Worm (Caenorhabditis elegans) whole organism, mixed stage, embryonic: ENCODE measurements around the gene F10C1.8.

Experiments used
- M03D4.4 ChIP-seq: sonication (generic microtip); optimal IDR thresholded peaks from 2 replicates; lab custom pipeline; 2017; ENCODE audit warnings: mild to moderate bottlenecking, missing genetic modification characterization, missing compliant biosample characterization
- bed-3 ChIP-seq: fragments of 200-800 bp; sonication (Bioruptor generic); optimal IDR thresholded peaks from 3 replicates; lab custom pipeline; 2018; ENCODE audit warnings: mild to moderate bottlenecking, missing genetic modification characterization, moderate library complexity, missing compliant biosample characterization
- blmp-1 ChIP-seq: fragments of 150-350 bp; optimal IDR thresholded peaks from 2 replicates; lab custom pipeline; 2014; ENCODE audit warnings: missing biosample characterization, missing genetic modification characterization
- ceh-39 ChIP-seq: fragments of 150-350 bp; optimal IDR thresholded peaks from 2 replicates; lab custom pipeline; 2014; ENCODE audit warnings: missing biosample characterization, missing genetic modification characterization
- cnd-1 ChIP-seq: fragments of 200-800 bp; sonication (Bioruptor generic); optimal IDR thresholded peaks from 2 replicates; lab custom pipeline; 2018; ENCODE audit warnings: mild to moderate bottlenecking, missing genetic modification characterization, missing compliant biosample characterization
- drap-1 ChIP-seq: fragments of 200-800 bp; sonication (Bioruptor generic); optimal IDR thresholded peaks from 3 replicates; lab custom pipeline; 2018; ENCODE audit warnings: mild to moderate bottlenecking, missing genetic modification characterization, missing compliant biosample characterization
- elt-1 ChIP-seq: sonication (generic microtip); optimal IDR thresholded peaks from 2 replicates; lab custom pipeline; 2017; ENCODE audit warnings: missing genetic modification characterization, mild to moderate bottlenecking, missing compliant biosample characterization, antibody characterized with exemption, moderate library complexity, borderline replicate concordance; ENCODE audit not compliant: insufficient read depth
- elt-3 ChIP-seq: fragments of 150-350 bp; optimal IDR thresholded peaks from 2 replicates; lab custom pipeline; 2014; ENCODE audit warnings: missing biosample characterization, missing genetic modification characterization
- flh-1 ChIP-seq: fragments of 200-800 bp; sonication (Bioruptor generic); optimal IDR thresholded peaks from 2 replicates; lab custom pipeline; 2018; ENCODE audit warnings: mild to moderate bottlenecking, missing genetic modification characterization, moderate library complexity, missing compliant biosample characterization
- ham-2 ChIP-seq: fragments of 200-800 bp; sonication (Bioruptor generic); optimal IDR thresholded peaks from 2 replicates; lab custom pipeline; 2018; ENCODE audit warnings: mild to moderate bottlenecking, missing genetic modification characterization, missing compliant biosample characterization
- lin-13 ChIP-seq: fragments of 150-350 bp; optimal IDR thresholded peaks from 2 replicates; lab custom pipeline; 2014; ENCODE audit warnings: missing biosample characterization, missing genetic modification characterization
- lin-32 ChIP-seq: fragments of 200-800 bp; sonication (Bioruptor generic); optimal IDR thresholded peaks from 2 replicates; lab custom pipeline; 2018; ENCODE audit warnings: mild to moderate bottlenecking, missing genetic modification characterization, missing compliant biosample characterization
- lsy-2 ChIP-seq: fragments of 150-350 bp; optimal IDR thresholded peaks from 2 replicates; lab custom pipeline; 2014; ENCODE audit warnings: missing biosample characterization, missing genetic modification characterization
- mab-5 ChIP-seq: fragments of 150-350 bp; optimal IDR thresholded peaks from 2 replicates; lab custom pipeline; 2014; ENCODE audit warnings: missing biosample characterization, missing genetic modification characterization
- mep-1 ChIP-seq: fragments of 150-350 bp; optimal IDR thresholded peaks from 2 replicates; lab custom pipeline; 2017; ENCODE audit warnings: missing biosample characterization, missing genetic modification reagents, missing genetic modification characterization, inconsistent platforms
- mls-2 ChIP-seq: sonication (generic microtip); optimal IDR thresholded peaks from 2 replicates; lab custom pipeline; 2016; ENCODE audit warnings: mild to moderate bottlenecking, missing genetic modification characterization, moderate library complexity, missing compliant biosample characterization
- nhr-12 ChIP-seq: fragments of 150-350 bp; optimal IDR thresholded peaks from 2 replicates; lab custom pipeline; 2014; ENCODE audit warnings: missing biosample characterization, missing genetic modification characterization
- nhr-2 ChIP-seq: fragments of 150-350 bp; optimal IDR thresholded peaks from 2 replicates; lab custom pipeline; 2014; ENCODE audit warnings: missing biosample characterization, missing genetic modification characterization
- nhr-76 ChIP-seq: sonication (generic microtip); optimal IDR thresholded peaks from 2 replicates; lab custom pipeline; 2017; ENCODE audit warnings: missing biosample characterization, missing genetic modification characterization
- pha-4 ChIP-seq: fragments of 150-350 bp; optimal IDR thresholded peaks from 2 replicates; lab custom pipeline; 2018; ENCODE audit warnings: missing biosample characterization, missing genetic modification reagents, missing genetic modification characterization
- snpc-4 ChIP-seq: fragments of 150-350 bp; optimal IDR thresholded peaks from 2 replicates; lab custom pipeline; 2014; ENCODE audit warnings: missing biosample characterization, missing genetic modification characterization
- sptf-1 ChIP-seq: sonication (generic microtip); optimal IDR thresholded peaks from 2 replicates; lab custom pipeline; 2017; ENCODE audit warnings: mild to moderate bottlenecking, missing genetic modification characterization, moderate library complexity, missing compliant biosample characterization
- unc-120 ChIP-seq: sonication (generic microtip); optimal IDR thresholded peaks from 2 replicates; lab custom pipeline; 2017; ENCODE audit warnings: missing genetic modification characterization, missing compliant biosample characterization; ENCODE audit not compliant: poor library complexity, severe bottlenecking
- unc-39 ChIP-seq: fragments of 150-350 bp; optimal IDR thresholded peaks from 2 replicates; lab custom pipeline; 2014; ENCODE audit warnings: missing biosample characterization, missing genetic modification characterization
- zip-8 ChIP-seq: fragments of 150-350 bp; optimal IDR thresholded peaks from 2 replicates; lab custom pipeline; 2014; ENCODE audit warnings: missing biosample characterization, missing genetic modification characterization
- ztf-11 ChIP-seq: fragments of 150-350 bp; optimal IDR thresholded peaks from 2 replicates; lab custom pipeline; 2014; ENCODE audit warnings: missing biosample characterization, missing genetic modification characterization

F10C1.8 gene

ce11 chrII:5797348-5797977 is 43.2 kb downstream of the F10C1.8 start, which contains the start of the genes msp-63 and msp-142:
TSS of gene msp-63 (minus strand) at chrII:5797448.
TSS of gene msp-142 (plus strand) at chrII:5797927.
- TF ChIP-seq bed-3 (GFP tag; lab: Kevin White, UChicago): no peak
- TF ChIP-seq lin-32: no peak
- TF ChIP-seq mab-5: no peak
- TF ChIP-seq unc-39 (tag; lab: Kevin White, UChicago): no peak
- TF ChIP-seq unc-120 (tag; lab: Kevin White, UChicago): no peak
- TF ChIP-seq lsy-2 (tag; lab: Kevin White, UChicago): no peak
- no peak for TF ChIP-seq flh-1 (GFP tag; lab: Kevin White, UChicago)
- no peak for TF ChIP-seq ham-2 (GFP tag; lab: Kevin White, UChicago)
- TF ChIP-seq elt-3: no peak
- no peak for TF ChIP-seq snpc-4
- TF ChIP-seq drap-1 (GFP tag; lab: Kevin White, UChicago): no peak
- no peak for TF ChIP-seq mls-2 (tag; lab: Kevin White, UChicago)
- no peak for TF ChIP-seq mep-1 (tag; lab: Kevin White, UChicago)
- no peak for TF ChIP-seq M03D4.4 (tag; lab: Kevin White, UChicago)
- no peak for TF ChIP-seq pha-4 (tag; lab: Kevin White, UChicago)
- no peak for TF ChIP-seq sptf-1 (tag; lab: Kevin White, UChicago)
- TF ChIP-seq ceh-39 (tag; lab: Kevin White, UChicago): no peak

ce11 chrII:5799553-5799952 is 45.3 kb downstream of the F10C1.8 start, which contains the start of gene K05F1.8:
TSS of gene K05F1.8 (minus strand) at chrII:5799653.
- TF ChIP-seq ztf-11 (tag; lab: Kevin White, UChicago) (no peak), elt-1 (tag; lab: Kevin White, UChicago) (no peak), mab-5 (no peak), lin-13 (tag; lab: Kevin White, UChicago) (no peak), zip-8 (no peak), cnd-1 (no peak), snpc-4 (no peak), blmp-1 (tag; lab: Kevin White, UChicago) (no peak), bed-3 (GFP tag; lab: Kevin White, UChicago) (no peak)

- TF ChIP-seq mab-5 (no peak), nhr-12 (tag; lab: Kevin White, UChicago) (no peak), nhr-76 (tag; lab: Kevin White, UChicago) (no peak)
These were observed 46.8 kb downstream of the F10C1.8 start, which contains the start of the genes K05F1.9 and K05F1.1 for ce11 chrII:5801075-5801474. TSS of gene K05F1.9 (minus strand) at chrII:5801175. TSS of gene K05F1.1 (plus strand) at chrII:5801382.

ce11 chrII:5804288-5804687 is 50.0 kb downstream of the F10C1.8 start:
- TF ChIP-seq nhr-2 (tag; lab: Kevin White, UChicago) (no peak), zip-8 (peak; percentile 63)

DNA sequence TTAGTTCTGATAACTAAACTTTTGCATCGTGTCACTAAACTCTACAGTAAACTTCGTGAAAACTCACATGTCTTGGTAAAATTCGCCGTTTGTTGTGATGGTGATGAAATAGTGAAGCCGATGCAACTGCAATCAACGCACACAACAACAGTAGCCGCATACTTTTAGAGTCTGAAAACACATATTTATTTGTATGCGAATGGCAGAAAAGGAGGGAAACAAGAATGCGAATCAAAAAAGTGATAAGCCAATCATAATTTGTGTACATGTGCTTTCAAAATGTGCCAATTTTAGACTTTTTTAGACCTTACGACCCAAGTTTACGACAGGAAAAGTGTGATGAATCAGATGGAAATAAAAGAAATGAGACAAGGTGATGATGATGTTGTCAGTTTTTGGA is 51.0 kb downstream of the F10C1.8 start, which contains the start of gene K05F1.10:
Gene K05F1.10, minus strand, starts transcription at position 171 of the 400 bp plus-strand sequence.
- TF ChIP-seq snpc-4: no peak
- TF ChIP-seq mep-1 (tag; lab: Kevin White, UChicago): no peak
- TF ChIP-seq M03D4.4 (tag; lab: Kevin White, UChicago): no peak
